Worm (Caenorhabditis elegans) whole organism, L4 larva: ENCODE measurements around the gene K12H4.5.

Experiments used
- F26F4.8 ChIP-seq: fragments of 200-800 bp; sonication (Bioruptor generic); conservative IDR thresholded peaks from 2 replicates; pipeline ENCODE4 v1.3.6; 2022; ENCODE audit warnings: missing genetic modification characterization, missing compliant biosample characterization
- T20F7.1 ChIP-seq: fragments of 200-800 bp; sonication (Bioruptor generic); optimal IDR thresholded peaks from 2 replicates; lab custom pipeline; 2018; ENCODE audit warnings: mild to moderate bottlenecking, missing genetic modification characterization, missing compliant biosample characterization
- Y105C5A.15 ChIP-seq: fragments of 200-800 bp; sonication (Bioruptor generic); IDR thresholded peaks from 2 replicates; pipeline ENCODE4 v1.3.6; 2022; ENCODE audit warnings: missing genetic modification characterization, missing compliant biosample characterization
- Y48G9A.11 ChIP-seq: fragments of 200-800 bp; sonication (Bioruptor generic); IDR thresholded peaks from 2 replicates; pipeline ENCODE4 v1.3.6; 2022; ENCODE audit warnings: missing genetic modification reagents, missing genetic modification characterization, missing compliant biosample characterization
- Y75B8A.6 ChIP-seq: fragments of 200-800 bp; sonication (Bioruptor generic); IDR thresholded peaks from 2 replicates; pipeline ENCODE4 v1.3.6; 2022; ENCODE audit warnings: missing genetic modification reagents, missing genetic modification characterization, missing compliant biosample characterization
- ZK337.2 ChIP-seq: fragments of 200-800 bp; sonication (Bioruptor generic); IDR thresholded peaks from 2 replicates; pipeline ENCODE4 v1.3.6; 2022; ENCODE audit warnings: missing genetic modification reagents, missing genetic modification characterization, missing compliant biosample characterization
- ZK546.5 ChIP-seq, 2 experiments: sonication (generic microtip); optimal IDR thresholded peaks; 2 replicates each; lab custom pipeline; 2017; ENCODE audit warnings: missing biosample characterization in 2 of 2, missing genetic modification characterization in 2 of 2
- aha-1 ChIP-seq: fragments of 150-350 bp; peaks from one replicate; lab custom pipeline; 2014; ENCODE audit warnings: missing biosample characterization, missing genetic modification characterization
- ama-1 ChIP-seq: fragments of 150-350 bp; optimal IDR thresholded peaks from 2 replicates; lab custom pipeline; 2014; ENCODE audit warnings: inconsistent platforms, mixed read lengths
- arid-1 ChIP-seq: fragments of 200-800 bp; sonication (Bioruptor generic); conservative IDR thresholded peaks from 2 replicates; pipeline ENCODE4 v1.3.6; 2022; ENCODE audit warnings: missing genetic modification reagents, missing genetic modification characterization, missing compliant biosample characterization
- ceh-32 ChIP-seq: sonication (generic microtip); optimal IDR thresholded peaks from 2 replicates; lab custom pipeline; 2016; ENCODE audit warnings: mild to moderate bottlenecking, missing genetic modification characterization, missing compliant biosample characterization; ENCODE audit not compliant: poor library complexity
- ceh-62 ChIP-seq: sonication (generic microtip); optimal IDR thresholded peaks from 2 replicates; lab custom pipeline; 2017; ENCODE audit warnings: missing biosample characterization, missing genetic modification characterization
- daf-19 ChIP-seq: fragments of 200-800 bp; sonication (Bioruptor generic); conservative IDR thresholded peaks from 2 replicates; pipeline ENCODE4 v1.3.6; 2022; ENCODE audit warnings: missing genetic modification characterization, missing compliant biosample characterization
- daf-8 ChIP-seq: fragments of 200-800 bp; sonication (Bioruptor generic); IDR thresholded peaks from 2 replicates; pipeline ENCODE4 v1.3.6; 2022; ENCODE audit warnings: missing genetic modification characterization, missing compliant biosample characterization
- dmd-8 ChIP-seq: fragments of 200-800 bp; sonication (Bioruptor generic); IDR thresholded peaks from 2 replicates; pipeline ENCODE4 v1.3.6; 2022; ENCODE audit warnings: missing genetic modification characterization, missing compliant biosample characterization
- dpl-1 ChIP-seq: fragments of 150-350 bp; optimal IDR thresholded peaks from 2 replicates; lab custom pipeline; 2014; ENCODE audit warnings: missing biosample characterization, missing genetic modification reagents, missing genetic modification characterization
- duxl-1 ChIP-seq: sonication (generic microtip); optimal IDR thresholded peaks from 2 replicates; lab custom pipeline; 2016; ENCODE audit warnings: mild to moderate bottlenecking, missing genetic modification characterization, moderate library complexity, missing compliant biosample characterization; ENCODE audit not compliant: poor library complexity
- egl-43 ChIP-seq: fragments of 200-800 bp; sonication (Bioruptor generic); IDR thresholded peaks from 2 replicates; pipeline ENCODE4 v1.3.6; 2022; ENCODE audit warnings: missing genetic modification reagents, missing genetic modification characterization, missing compliant biosample characterization
- fkh-10 ChIP-seq: fragments of 150-350 bp; optimal IDR thresholded peaks from 2 replicates; lab custom pipeline; 2014; ENCODE audit warnings: missing biosample characterization, missing genetic modification reagents, missing genetic modification characterization
- gei-8 ChIP-seq: fragments of 200-800 bp; sonication (Bioruptor generic); optimal IDR thresholded peaks from 2 replicates; lab custom pipeline; 2018; ENCODE audit warnings: mild to moderate bottlenecking, missing genetic modification characterization, missing compliant biosample characterization
- hmg-1.1 ChIP-seq: fragments of 200-800 bp; sonication (Bioruptor generic); IDR thresholded peaks from 2 replicates; pipeline ENCODE4 v1.3.6; 2022; ENCODE audit warnings: missing genetic modification reagents, missing genetic modification characterization, missing compliant biosample characterization
- lim-7 ChIP-seq: fragments of 200-800 bp; sonication (Bioruptor generic); IDR thresholded peaks from 2 replicates; pipeline ENCODE4 v1.3.6; 2022; ENCODE audit warnings: missing genetic modification characterization, missing compliant biosample characterization
- lin-13 ChIP-seq: fragments of 150-350 bp; optimal IDR thresholded peaks from 2 replicates; lab custom pipeline; 2014; ENCODE audit warnings: missing biosample characterization, missing genetic modification reagents, missing genetic modification characterization
- lin-15B ChIP-seq: fragments of 150-350 bp; sonication (generic microtip); optimal IDR thresholded peaks from 3 replicates; lab custom pipeline; 2014; ENCODE audit warnings: missing biosample characterization, missing genetic modification characterization
- madf-5 ChIP-seq, 2 experiments: fragments of 200-800 bp; sonication (Bioruptor generic); IDR thresholded peaks; 2 replicates each; pipeline ENCODE4 v1.3.6; 2022; ENCODE audit warnings: missing compliant biosample characterization in 2 of 2, missing genetic modification characterization in 2 of 2
- mdl-1 ChIP-seq, 2 experiments: fragments of 150-350 bp in 1 of 2; sonication (generic microtip) in 1 of 2; optimal IDR thresholded peaks; 2 replicates each; lab custom pipeline; 2014 to 2017; ENCODE audit warnings: missing biosample characterization in 2 of 2, missing genetic modification characterization in 2 of 2
- mes-2 ChIP-seq: sonication (generic microtip); optimal IDR thresholded peaks from 2 replicates; lab custom pipeline; 2016; ENCODE audit warnings: missing genotype, mild to moderate bottlenecking, missing genetic modification characterization, missing compliant biosample characterization; ENCODE audit not compliant: poor library complexity, severe bottlenecking
- mxl-3 ChIP-seq: fragments of 200-800 bp; sonication (Bioruptor generic); optimal IDR thresholded peaks from 2 replicates; lab custom pipeline; 2018; ENCODE audit warnings: mild to moderate bottlenecking, missing genetic modification characterization, missing compliant biosample characterization
- nhr-102 ChIP-seq: sonication (generic microtip); optimal IDR thresholded peaks from 2 replicates; lab custom pipeline; 2016; ENCODE audit warnings: mild to moderate bottlenecking, missing genetic modification characterization, moderate library complexity, missing compliant biosample characterization
- nhr-111 ChIP-seq: fragments of 200-800 bp; sonication (Bioruptor generic); optimal IDR thresholded peaks from 2 replicates; lab custom pipeline; 2018; ENCODE audit warnings: mild to moderate bottlenecking, missing genetic modification characterization, missing compliant biosample characterization
- nhr-237 ChIP-seq: sonication (generic microtip); optimal IDR thresholded peaks from 2 replicates; lab custom pipeline; 2017; ENCODE audit warnings: missing biosample characterization, missing genetic modification characterization
- nhr-41 ChIP-seq: fragments of 200-800 bp; sonication (Bioruptor generic); IDR thresholded peaks from 2 replicates; pipeline ENCODE4 v1.3.6; 2022; ENCODE audit warnings: missing genetic modification reagents, missing genetic modification characterization, missing compliant biosample characterization
- rbr-2 ChIP-seq: sonication (generic microtip); optimal IDR thresholded peaks from 2 replicates; lab custom pipeline; 2016; ENCODE audit warnings: missing genotype, missing genetic modification characterization, missing compliant biosample characterization
- snpc-4 ChIP-seq: fragments of 150-350 bp; optimal IDR thresholded peaks from 2 replicates; lab custom pipeline; 2014; ENCODE audit warnings: missing biosample characterization, missing genetic modification characterization
- tra-1 ChIP-seq: fragments of 200-800 bp; sonication (Bioruptor generic); IDR thresholded peaks from 2 replicates; pipeline ENCODE4 v1.3.6; 2022; ENCODE audit warnings: missing genetic modification reagents, missing genetic modification characterization, missing compliant biosample characterization
- unc-130 ChIP-seq: sonication (generic microtip); optimal IDR thresholded peaks from 2 replicates; lab custom pipeline; 2016; ENCODE audit warnings: missing genetic modification reagents, missing genetic modification characterization, missing compliant biosample characterization
- unc-62 ChIP-seq, 3 experiments: fragments of 150-350 bp in 1 of 3; sonication (generic microtip); optimal IDR thresholded peaks in 2 of 3; peaks in 1 of 3; 1 replicate in 1 of 3; 2 replicates in 2 of 3; lab custom pipeline; 2014 to 2017; ENCODE audit warnings: missing biosample characterization in 3 of 3, missing genetic modification characterization in 3 of 3, missing genetic modification reagents in 3 of 3, missing genotype in 1 of 3
- zag-1 ChIP-seq: fragments of 150-350 bp; optimal IDR thresholded peaks from 2 replicates; lab custom pipeline; 2014; ENCODE audit warnings: missing biosample characterization, missing genetic modification characterization
- zip-2 ChIP-seq: fragments of 150-350 bp; optimal IDR thresholded peaks from 2 replicates; lab custom pipeline; 2014; ENCODE audit warnings: missing biosample characterization, missing genetic modification characterization
- ztf-7 ChIP-seq: fragments of 150-350 bp; optimal IDR thresholded peaks from 2 replicates; lab custom pipeline; 2014; ENCODE audit warnings: missing biosample characterization, missing genetic modification characterization

K12H4.5 gene

ce11 chrIII:8061114-8061513 is 16.8 kb downstream of the K12H4.5 start:
- TF ChIP-seq nhr-41 (no peak), hmg-1.1 (GFP tag; lab: Robert Waterston, UW) (no peak), unc-62 (GFP tag; optimal IDR thresholded peaks at IDR 0.05 in 1 of 2; lab: Kevin White, UChicago) (peak in 1 of 2 experiments; percentile 96), unc-62 (tag; optimal IDR thresholded peaks at IDR 0.05; lab: Kevin White, UChicago) (no peak)

ce11 chrIII:8063659-8064058 is 19.4 kb downstream of the K12H4.5 start:
- no peak for TF ChIP-seq unc-130
- peak in 1 of 2 experiments; percentile 95 for TF ChIP-seq unc-62 (GFP tag; optimal IDR thresholded peaks at IDR 0.05 in 1 of 2; lab: Kevin White, UChicago)
- no peak for TF ChIP-seq unc-62 (tag; optimal IDR thresholded peaks at IDR 0.05; lab: Kevin White, UChicago)
- no peak for TF ChIP-seq ZK546.5 (tag; optimal IDR thresholded peaks at IDR 0.05; lab: Kevin White, UChicago)
- TF ChIP-seq zag-1 (tag; lab: Kevin White, UChicago) = no peak

DNA sequence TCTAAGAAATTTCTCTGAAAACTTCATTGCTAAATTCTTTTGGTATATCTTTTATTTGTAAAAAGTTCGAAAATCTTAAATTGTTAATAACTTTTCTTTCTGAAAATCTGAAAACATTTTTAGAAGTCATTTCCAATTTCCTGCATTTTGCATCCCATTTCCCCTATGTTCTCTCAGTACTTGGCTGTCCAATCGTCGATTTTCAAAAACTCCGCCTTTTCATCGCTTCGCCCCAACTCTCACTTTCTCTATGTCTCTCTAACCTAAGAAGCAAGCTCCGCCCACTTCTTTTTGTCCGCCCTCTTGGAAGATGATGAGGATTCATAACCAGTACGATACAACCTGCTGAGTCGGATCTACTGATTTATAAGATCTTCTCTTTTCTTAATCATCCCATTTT is 20.8 kb downstream of the K12H4.5 start:
- TF ChIP-seq tra-1 (no peak), daf-8 (no peak), ZK337.2 (GFP tag; lab: Robert Waterston, UW) (no peak), lin-15B (tag; lab: Kevin White, UChicago) (no peak), T20F7.1 (GFP tag; lab: Kevin White, UChicago) (no peak), Y105C5A.15 (GFP tag; lab: Robert Waterston, UW) (no peak), mxl-3 (GFP tag; lab: Kevin White, UChicago) (no peak), arid-1 (GFP tag; lab: Robert Waterston, UW) (no peak), mdl-1 (tag; optimal IDR thresholded peaks at IDR 0.05; lab: Kevin White, UChicago) (no peak), zip-2 (tag; lab: Kevin White, UChicago) (no peak), Y75B8A.6 (GFP tag; lab: Robert Waterston, UW) (no peak), daf-19 (GFP tag; lab: Robert Waterston, UW) (no peak), ama-1 (no peak), ceh-32 (tag; lab: Kevin White, UChicago) (no peak), fkh-10 (GFP tag; lab: Kevin White, UChicago) (no peak), ZK546.5 (tag; optimal IDR thresholded peaks at IDR 0.05; lab: Kevin White, UChicago) (no peak), rbr-2 (no peak), nhr-111 (no peak)

DNA sequence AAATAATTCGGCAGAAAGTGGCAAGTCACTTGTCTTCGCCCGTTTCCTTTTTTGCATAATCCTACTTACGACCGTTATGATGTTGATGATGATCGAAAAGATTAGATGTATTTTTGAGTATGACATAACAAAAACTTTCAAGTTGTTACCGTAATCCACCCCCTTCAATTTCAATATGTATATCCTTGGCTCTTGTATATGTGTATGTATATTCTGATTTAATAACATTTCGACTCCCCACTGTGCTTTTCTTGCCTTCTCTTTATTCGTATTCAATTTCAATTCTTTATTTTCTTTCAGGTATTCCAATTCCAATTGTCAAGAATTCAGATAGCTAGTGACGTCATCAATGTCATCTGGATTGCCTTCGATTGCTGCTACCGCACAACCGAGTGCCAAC is 22.7 kb downstream of the K12H4.5 start, which contains the start of gene pros-1:
TSS of gene pros-1 (plus strand) at position 301 of the 400 bp plus-strand sequence.
- no peak for TF ChIP-seq lin-13 (GFP tag; lab: Kevin White, UChicago)

DNA sequence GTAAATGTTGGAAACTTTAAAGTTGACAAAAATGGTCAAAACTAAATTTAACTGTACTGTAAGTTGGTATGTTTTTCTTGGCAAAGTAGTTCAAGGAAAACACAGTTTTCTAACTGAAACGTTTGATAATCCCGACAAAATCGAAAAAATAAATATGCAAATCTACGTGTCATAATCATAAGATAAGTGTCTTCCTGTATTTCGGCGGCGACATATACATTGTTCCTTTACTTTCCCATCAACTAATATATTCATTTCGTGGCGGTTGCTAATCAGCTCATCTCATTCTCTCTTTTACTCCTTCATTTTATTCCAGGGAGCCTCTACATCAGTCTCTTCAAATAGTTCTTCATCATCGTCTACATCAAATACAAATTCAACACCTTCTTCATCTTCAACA is 23.5 kb downstream of the K12H4.5 start:
- peak; percentile 93 for TF ChIP-seq aha-1 (tag; lab: Kevin White, UChicago)
- TF ChIP-seq gei-8 (GFP tag; lab: Kevin White, UChicago) = no peak

DNA sequence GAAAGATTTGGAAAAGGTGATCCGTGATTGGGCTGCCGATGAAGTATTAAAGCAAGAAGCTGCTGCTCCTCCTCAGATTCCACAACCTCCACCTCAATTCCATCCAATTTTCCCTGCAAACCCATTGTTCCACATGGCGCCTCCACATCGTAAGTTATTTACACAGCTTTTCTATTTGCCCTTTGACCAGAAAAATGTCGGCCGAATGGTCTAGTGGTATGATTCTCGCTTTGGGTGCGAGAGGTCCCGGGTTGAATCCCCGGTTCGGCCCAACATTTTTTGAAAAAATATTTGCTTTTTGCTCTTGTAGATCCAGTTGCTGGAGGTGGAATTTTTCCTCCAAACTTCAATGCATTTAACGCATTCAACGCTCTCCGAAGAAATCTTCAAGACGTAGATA is 24.9 kb downstream of the K12H4.5 start:
- TF ChIP-seq nhr-111 (no peak), unc-130 (no peak), zag-1 (tag; lab: Kevin White, UChicago) (no peak), Y75B8A.6 (GFP tag; lab: Robert Waterston, UW) (no peak), ceh-62 (no peak), egl-43 (peak; percentile 48; the same call in 1 of the 2 replicates), nhr-41 (no peak), daf-19 (GFP tag; lab: Robert Waterston, UW) (no peak), nhr-237 (tag; lab: Kevin White, UChicago) (no peak), dmd-8 (GFP tag; lab: Robert Waterston, UW) (0 out of 2 replicates have a peak, but pooled peaks have one; percentile 57), F26F4.8 (peak; percentile 71; the same call in 1 of the 2 replicates), duxl-1 (tag; lab: Kevin White, UChicago) (peak; percentile 14), ztf-7 (tag; lab: Kevin White, UChicago) (no peak), madf-5 (GFP tag; IDR thresholded peaks at IDR 0.05; lab: Robert Waterston, UW) (0 out of 4 replicates have a peak, but pooled peaks have one; percentile 10 to 15), dpl-1 (GFP tag; lab: Kevin White, UChicago) (no peak), mes-2 (peak; percentile 55), Y48G9A.11 (0 out of 2 replicates have a peak, but pooled peaks have one; percentile 28), nhr-102 (tag; lab: Kevin White, UChicago) (no peak), lim-7 (peak; percentile 50; the same call in 1 of the 2 replicates), Y105C5A.15 (GFP tag; lab: Robert Waterston, UW) (0 out of 2 replicates have a peak, but pooled peaks have one; percentile 41), snpc-4 (tag; lab: Kevin White, UChicago) (peak; percentile 39), unc-62 (GFP tag; optimal IDR thresholded peaks at IDR 0.05 in 1 of 2; lab: Kevin White, UChicago) (peak in 1 of 2 experiments; percentile 95), unc-62 (tag; optimal IDR thresholded peaks at IDR 0.05; lab: Kevin White, UChicago) (no peak), mxl-3 (GFP tag; lab: Kevin White, UChicago) (no peak)
